Worm (Caenorhabditis elegans) whole organism, young adult: ENCODE data around the gene F56F11.4.

Experiments used
- hsf-1 ChIP-seq: fragments of 200-800 bp; sonication (Bioruptor generic); IDR thresholded peaks from 2 replicates; pipeline ENCODE4 v1.3.6; 2022; ENCODE audit warnings: missing genetic modification reagents, missing genetic modification characterization, missing compliant biosample characterization
- snpc-1.1 ChIP-seq: sonication (generic microtip); optimal IDR thresholded peaks from 2 replicates; lab custom pipeline; 2017; ENCODE audit warnings: missing genetic modification characterization, mild to moderate bottlenecking, missing compliant biosample characterization, antibody characterized with exemption, moderate library complexity, missing genotype, missing genetic modification reagents; ENCODE audit not compliant: insufficient read depth

- TF ChIP-seq hsf-1 (GFP tag; lab: Robert Waterston, UW): no peak
- no peak for TF ChIP-seq snpc-1.1 (tag; lab: Kevin White, UChicago)
These were observed 13.5 kb downstream of the F56F11.4 start for ce11 chrIII:2869512-2869911.
